Fruit fly (Drosophila melanogaster) whole organism, embryonic: ENCODE measurements around the gene CG2104.

Source experiments
- Ada2b ChIP-seq: fragments of 200-800 bp; sonication (Bioruptor generic); IDR thresholded peaks from 2 replicates; pipeline ENCODE4 v1.3.6; 2022; ENCODE audit warnings: missing biosample characterization, missing genetic modification characterization
- Aef1 ChIP-seq: fragments of 200-800 bp; sonication (Bioruptor generic); IDR thresholded peaks from 3 replicates; pipeline ENCODE4 v1.3.6; 2022; ENCODE audit warnings: missing biosample characterization, missing genetic modification characterization
- BEAF-32 ChIP-seq: fragments of 200-800 bp; sonication (Bioruptor generic); optimal IDR thresholded peaks from 3 replicates; lab custom pipeline; 2017; ENCODE audit warnings: missing biosample characterization, missing genetic modification characterization, mild to moderate bottlenecking, moderate library complexity, missing genetic modification reagents
- Bgb ChIP-seq: fragments of 200-800 bp; sonication (Bioruptor generic); IDR thresholded peaks from 2 replicates; pipeline ENCODE4 v1.3.6; 2022; ENCODE audit warnings: missing biosample characterization, missing genetic modification characterization; ENCODE audit not compliant: partially characterized antibody
- Blimp-1 ChIP-seq: fragments of 200-800 bp; sonication (Bioruptor generic); optimal IDR thresholded peaks from 3 replicates; lab custom pipeline; 2018; ENCODE audit warnings: missing biosample characterization, missing genetic modification characterization, mild to moderate bottlenecking, moderate library complexity, missing genetic modification reagents
- CG15073 ChIP-seq: fragments of 200-800 bp; sonication (Bioruptor generic); optimal IDR thresholded peaks from 2 replicates; lab custom pipeline; 2016; ENCODE audit warnings: missing biosample characterization, missing genetic modification characterization
- CG17361 ChIP-seq: fragments of 200-800 bp; sonication (Bioruptor generic); IDR thresholded peaks from 3 replicates; pipeline ENCODE4 v1.3.6; 2022; ENCODE audit warnings: missing biosample characterization, missing genetic modification characterization
- CG17568 ChIP-seq: fragments of 200-800 bp; sonication (Bioruptor generic); optimal IDR thresholded peaks from 2 replicates; lab custom pipeline; 2018; ENCODE audit warnings: missing biosample characterization, mild to moderate bottlenecking, missing genetic modification characterization, moderate library complexity
- CG2129 ChIP-seq: fragments of 200-800 bp; sonication (Bioruptor generic); IDR thresholded peaks from 2 replicates; pipeline ENCODE4 v1.3.6; 2022; ENCODE audit warnings: missing biosample characterization, missing genetic modification characterization; ENCODE audit not compliant: partially characterized antibody
- CG34376 ChIP-seq: fragments of 200-800 bp; sonication (Bioruptor generic); optimal IDR thresholded peaks from 2 replicates; lab custom pipeline; 2018; ENCODE audit warnings: missing biosample characterization, mild to moderate bottlenecking, missing genetic modification characterization
- CG8290 ChIP-seq, 3 experiments: fragments of 200-800 bp; sonication (Bioruptor generic); optimal IDR thresholded peaks; 2 replicates each; lab custom pipeline; 2016 to 2019; ENCODE audit warnings: missing biosample characterization in 3 of 3, missing genetic modification characterization in 3 of 3, mild to moderate bottlenecking in 2 of 3, moderate library complexity in 1 of 3
- CG8478 ChIP-seq: fragments of >200 bp; optimal IDR thresholded peaks from 2 replicates; lab custom pipeline; 2018
- CG9932 ChIP-seq: fragments of 200-800 bp; sonication (Bioruptor generic); IDR thresholded peaks from 2 replicates; pipeline ENCODE4 v1.3.6; 2022; ENCODE audit warnings: missing biosample characterization, missing genetic modification characterization
- D ChIP-seq, 2 experiments: fragments of 200-800 bp in 1 of 2; fragments of >200 bp in 1 of 2; sonication (Bioruptor generic) in 1 of 2; optimal IDR thresholded peaks; 2 replicates in 1 of 2; 3 replicates in 1 of 2; lab custom pipeline; 2017; ENCODE audit warnings: mild to moderate bottlenecking in 1 of 2, missing biosample characterization in 1 of 2, missing genetic modification characterization in 1 of 2, missing genetic modification reagents in 1 of 2
- Eip74EF ChIP-seq, 2 experiments: fragments of 200-800 bp in 1 of 2; fragments of >200 bp in 1 of 2; sonication (Bioruptor generic) in 1 of 2; optimal IDR thresholded peaks; 2 replicates each; lab custom pipeline; 2017 to 2019; ENCODE audit warnings: missing biosample characterization in 2 of 2, missing genetic modification characterization in 2 of 2, mild to moderate bottlenecking in 1 of 2, moderate library complexity in 1 of 2
- Ets65A ChIP-seq: fragments of 200-800 bp; sonication (Bioruptor generic); peaks from one replicate; lab custom pipeline; 2016; ENCODE audit warnings: missing biosample characterization, missing genetic modification characterization
- HLH4C ChIP-seq: fragments of 200-800 bp; sonication (Bioruptor generic); IDR thresholded peaks from 3 replicates; pipeline ENCODE4 v1.3.6; 2022; ENCODE audit warnings: missing biosample characterization, missing genetic modification characterization; ENCODE audit not compliant: partially characterized antibody
- HmgD ChIP-seq: fragments of 200-800 bp; sonication (Bioruptor generic); optimal IDR thresholded peaks from 3 replicates; lab custom pipeline; 2016; ENCODE audit warnings: missing biosample characterization, missing genetic modification characterization
- Neu2 ChIP-seq: fragments of 200-800 bp; sonication (Bioruptor generic); optimal IDR thresholded peaks from 3 replicates; lab custom pipeline; 2016; ENCODE audit warnings: missing biosample characterization, missing genetic modification characterization, borderline replicate concordance
- Opbp ChIP-seq: fragments of 200-800 bp; sonication (Bioruptor generic); IDR thresholded peaks from 3 replicates; pipeline ENCODE4 v1.3.6; 2022; ENCODE audit warnings: missing biosample characterization, missing genetic modification characterization; ENCODE audit not compliant: partially characterized antibody
- PHDP ChIP-seq: fragments of 200-800 bp; sonication (Bioruptor generic); optimal IDR thresholded peaks from 3 replicates; lab custom pipeline; 2018; ENCODE audit warnings: missing biosample characterization, mild to moderate bottlenecking, missing genetic modification characterization, moderate library complexity
- Pdp1 ChIP-seq, 2 experiments: fragments of 200-800 bp; sonication (Bioruptor generic); optimal IDR thresholded peaks; 3 replicates each; lab custom pipeline; 2016; ENCODE audit warnings: missing biosample characterization in 2 of 2, missing genetic modification characterization in 2 of 2, mild to moderate bottlenecking in 1 of 2, moderate library complexity in 1 of 2
- amos ChIP-seq: fragments of 200-800 bp; sonication (Bioruptor generic); IDR thresholded peaks from 2 replicates; pipeline ENCODE4 v1.3.6; 2022; ENCODE audit warnings: missing biosample characterization, missing genetic modification characterization; ENCODE audit not compliant: partially characterized antibody
- bab2 ChIP-seq: fragments of 200-800 bp; sonication (Bioruptor generic); optimal IDR thresholded peaks from 2 replicates; lab custom pipeline; 2016; ENCODE audit warnings: missing biosample characterization, missing genetic modification characterization
- cg ChIP-seq: fragments of 200-800 bp; sonication (Bioruptor generic); optimal IDR thresholded peaks from 3 replicates; lab custom pipeline; 2019; ENCODE audit warnings: missing biosample characterization, mild to moderate bottlenecking, missing genetic modification characterization, moderate library complexity
- crp ChIP-seq, 2 experiments: fragments of 200-800 bp; sonication (Bioruptor generic); optimal IDR thresholded peaks; 2 replicates in 1 of 2; 3 replicates in 1 of 2; lab custom pipeline; 2017; ENCODE audit warnings: missing biosample characterization in 2 of 2, missing genetic modification characterization in 2 of 2, mild to moderate bottlenecking in 1 of 2, moderate library complexity in 1 of 2
- dimm ChIP-seq: fragments of 200-800 bp; sonication (Bioruptor generic); IDR thresholded peaks from 2 replicates; pipeline ENCODE4 v1.3.6; 2022; ENCODE audit warnings: missing biosample characterization, missing genetic modification characterization
- dm ChIP-seq: fragments of 200-800 bp; sonication (Bioruptor generic); optimal IDR thresholded peaks from 3 replicates; lab custom pipeline; 2016; ENCODE audit warnings: missing biosample characterization, missing genetic modification characterization
- dpn ChIP-seq, 2 experiments: fragments of 200-800 bp; sonication (Bioruptor generic); optimal IDR thresholded peaks; 3 replicates each; lab custom pipeline; 2016; ENCODE audit warnings: missing biosample characterization in 2 of 2, missing genetic modification characterization in 2 of 2
- dysf ChIP-seq: fragments of 200-800 bp; sonication (Bioruptor generic); IDR thresholded peaks from 3 replicates; pipeline ENCODE4 v1.3.6; 2022; ENCODE audit warnings: missing biosample characterization, missing genetic modification characterization
- kni ChIP-seq: fragments of 200-800 bp; sonication (Bioruptor generic); optimal IDR thresholded peaks from 3 replicates; lab custom pipeline; 2017; ENCODE audit warnings: mild to moderate bottlenecking, missing biosample characterization, missing genetic modification reagents, missing genetic modification characterization
- lilli ChIP-seq: fragments of 200-800 bp; sonication (Bioruptor generic); optimal IDR thresholded peaks from 3 replicates; lab custom pipeline; 2016; ENCODE audit warnings: missing biosample characterization, missing genetic modification characterization
- maf-S ChIP-seq: fragments of 200-800 bp; sonication (Bioruptor generic); optimal IDR thresholded peaks from 2 replicates; lab custom pipeline; 2016; ENCODE audit warnings: missing biosample characterization, missing genetic modification characterization
- mam ChIP-seq: fragments of 200-800 bp; sonication (Bioruptor generic); optimal IDR thresholded peaks from 3 replicates; lab custom pipeline; 2016; ENCODE audit warnings: missing biosample characterization, missing genetic modification characterization
- nom ChIP-seq: fragments of 200-800 bp; sonication (Bioruptor generic); optimal IDR thresholded peaks from 2 replicates; lab custom pipeline; 2017; ENCODE audit warnings: missing biosample characterization, missing genetic modification characterization, mild to moderate bottlenecking, moderate library complexity, missing genetic modification reagents
- prd ChIP-seq, 3 experiments: fragments of >200 bp in 2 of 3; fragments of 200-800 bp in 1 of 3; sonication (Bioruptor generic) in 1 of 3; optimal IDR thresholded peaks in 2 of 3; IDR thresholded peaks in 1 of 3; 2 replicates in 2 of 3; 3 replicates in 1 of 3; pipeline versions ENCODE4 v1.3.6 to Lab custom; 2017 to 2022; ENCODE audit warnings: missing biosample characterization in 1 of 3, missing genetic modification characterization in 1 of 3
- psq ChIP-seq: fragments of 200-800 bp; sonication (Bioruptor generic); optimal IDR thresholded peaks from 2 replicates; lab custom pipeline; 2017; ENCODE audit warnings: missing biosample characterization, missing genetic modification characterization
- salm ChIP-seq: fragments of 200-800 bp; sonication (Bioruptor generic); optimal IDR thresholded peaks from 2 replicates; lab custom pipeline; 2018; ENCODE audit warnings: missing biosample characterization, mild to moderate bottlenecking, missing genetic modification characterization
- sd ChIP-seq: fragments of 200-800 bp; sonication (Bioruptor generic); optimal IDR thresholded peaks from 3 replicates; lab custom pipeline; 2018; ENCODE audit warnings: missing biosample characterization, mild to moderate bottlenecking, missing genetic modification characterization, moderate library complexity
- shn ChIP-seq: fragments of 200-800 bp; sonication (Bioruptor generic); optimal IDR thresholded peaks from 3 replicates; lab custom pipeline; 2016; ENCODE audit warnings: missing biosample characterization, missing genetic modification characterization
- sisA ChIP-seq: fragments of 200-800 bp; sonication (Bioruptor generic); IDR thresholded peaks from 2 replicates; pipeline ENCODE4 v1.3.6; 2022; ENCODE audit warnings: missing biosample characterization, missing genetic modification characterization
- zen ChIP-seq: fragments of 200-800 bp; sonication (Bioruptor generic); optimal IDR thresholded peaks from 3 replicates; lab custom pipeline; 2018; ENCODE audit warnings: missing biosample characterization, mild to moderate bottlenecking, missing genetic modification characterization, moderate library complexity
- zfh1 ChIP-seq: fragments of 200-800 bp; sonication (Bioruptor generic); IDR thresholded peaks from 3 replicates; pipeline ENCODE4 v1.3.6; 2022; ENCODE audit warnings: missing biosample characterization, missing genetic modification characterization

The CG2104 gene

DNA sequence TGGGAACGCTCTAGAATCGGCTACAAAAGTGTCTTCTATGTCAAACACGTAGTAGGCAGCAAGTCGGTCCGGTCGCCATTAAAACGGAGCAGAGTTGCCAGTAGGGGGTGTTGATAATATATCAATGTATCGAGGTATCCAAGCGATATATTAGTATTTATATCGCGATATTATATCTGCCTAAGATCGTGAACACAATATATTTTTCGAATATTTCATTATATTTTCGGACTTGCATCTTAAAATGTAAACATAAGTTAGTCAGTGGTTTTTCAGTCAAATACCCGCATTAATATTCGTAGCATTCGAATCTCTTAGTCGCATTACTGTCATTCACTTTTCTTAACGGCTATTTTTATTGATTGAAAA lies 33.3 kb downstream of the CG2104 start, which contains the start of gene CG2182 (continued):
- TF ChIP-seq salm, result no peak
- TF ChIP-seq dimm (GFP tag; lab: Robert Waterston, UW), result no peak
- no peak for TF ChIP-seq shn (GFP tag; lab: Kevin White, UChicago)
- peak in 1 of 2 experiments; percentile 1 for TF ChIP-seq dpn (GFP tag; optimal IDR thresholded peaks at IDR 0.05; lab: Kevin White, UChicago)
- no peak for TF ChIP-seq psq (GFP tag; lab: Kevin White, UChicago)
- TF ChIP-seq HmgD (GFP tag; lab: Kevin White, UChicago), result no peak
- TF ChIP-seq Blimp-1 (GFP tag; lab: Kevin White, UChicago), result no peak
- peak; percentile 77 for TF ChIP-seq Bgb (GFP tag; lab: Robert Waterston, UW)
- no peak for TF ChIP-seq Ada2b (GFP tag; lab: Robert Waterston, UW)
- TF ChIP-seq Ets65A (GFP tag; lab: Kevin White, UChicago), result no peak
- TF ChIP-seq CG15073 (GFP tag; lab: Kevin White, UChicago), result no peak
- TF ChIP-seq mam (GFP tag; lab: Kevin White, UChicago), result peak; percentile 11
- TF ChIP-seq bab2 (GFP tag; lab: Kevin White, UChicago), result no peak
- no peak for TF ChIP-seq PHDP (tag; lab: Kevin White, UChicago)
- TF ChIP-seq Pdp1 (GFP tag; optimal IDR thresholded peaks at IDR 0.05; lab: Kevin White, UChicago), result peak in 1 of 2 experiments; percentile 33
- TF ChIP-seq, all 482 proteins: peak for 52

DNA sequence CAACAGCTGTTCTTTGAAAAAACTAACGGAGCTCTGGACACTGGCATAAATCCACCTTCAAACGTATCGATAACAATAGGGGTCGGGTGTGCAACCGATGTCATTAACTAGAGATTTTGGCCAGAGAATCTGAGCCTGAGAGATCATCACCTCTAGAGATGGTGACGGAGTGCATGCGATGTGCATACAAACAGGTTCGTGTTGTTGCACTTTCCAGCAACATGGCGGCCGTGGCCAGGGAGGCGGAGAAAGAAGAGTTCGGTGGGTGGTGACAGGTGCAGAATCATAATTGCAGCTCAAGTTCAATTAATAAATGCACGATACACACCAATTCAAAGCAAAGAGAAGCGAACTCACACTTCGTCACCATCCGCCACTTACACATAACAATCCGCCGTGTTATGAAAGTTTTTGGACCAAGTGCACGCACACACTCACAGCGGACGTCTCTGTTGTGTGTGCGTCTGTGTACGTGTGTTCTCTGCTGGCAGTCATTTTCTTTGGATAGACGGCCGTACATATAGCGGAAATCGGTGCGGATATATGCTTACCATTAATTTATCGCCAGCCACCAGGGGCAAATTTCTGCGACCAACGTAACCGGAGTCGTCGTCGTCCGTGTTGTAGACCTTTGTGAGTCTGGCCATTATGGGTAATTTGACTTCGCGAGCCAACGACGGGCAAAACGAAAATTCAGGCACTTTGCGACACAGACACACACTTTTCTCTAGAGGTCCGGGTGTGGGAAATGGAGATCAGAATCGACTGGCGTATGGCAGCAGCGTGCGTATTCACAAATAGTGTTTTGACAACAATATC lies 33.9 kb downstream of the CG2104 start:
- TF ChIP-seq amos (GFP tag; lab: Robert Waterston, UW) (peak; percentile 54), dysf (GFP tag; lab: Robert Waterston, UW) (peak; percentile 43; the same call in 1 of the 3 replicates), sd (no peak), maf-S (GFP tag; lab: Kevin White, UChicago) (no peak), nom (GFP tag; lab: Kevin White, UChicago) (peak; percentile 4), kni (peak; percentile 4), cg (GFP tag; lab: Kevin White, UChicago) (peak; percentile 94), CG8290 (GFP tag; optimal IDR thresholded peaks at IDR 0.05; lab: Kevin White, UChicago) (no peak), CG8290 (tag; optimal IDR thresholded peaks at IDR 0.05; lab: Kevin White, UChicago) (peak in 1 of 2 experiments; percentile 30), zen (tag; lab: Kevin White, UChicago) (peak; percentile 25), CG17568 (GFP tag; lab: Kevin White, UChicago) (no peak), CG17361 (GFP tag; lab: Robert Waterston, UW) (0 out of 3 replicates have a peak, but pooled peaks have one; percentile 16), HLH4C (GFP tag; lab: Robert Waterston, UW) (no peak), Neu2 (GFP tag; lab: Kevin White, UChicago) (peak; percentile 79), BEAF-32 (GFP tag; lab: Kevin White, UChicago) (peak; percentile 49), lilli (GFP tag; lab: Kevin White, UChicago) (peak; percentile 0), dm (GFP tag; lab: Kevin White, UChicago) (no peak), Ets65A (GFP tag; lab: Kevin White, UChicago) (peak; percentile 81), crp (GFP tag; optimal IDR thresholded peaks at IDR 0.05; lab: Kevin White, UChicago) (peak in 1 of 2 experiments; percentile 20), CG8478 (lab: Kevin White, UChicago) (peak; percentile 84), prd (optimal IDR thresholded peaks at IDR 0.05; lab: Kevin White, UChicago) (no peak), prd (GFP tag; IDR thresholded peaks at IDR 0.05; lab: Robert Waterston, UW) (peak; percentile 15; the same call in 1 of the 3 replicates), CG34376 (peak; percentile 70), Aef1 (GFP tag; lab: Robert Waterston, UW) (0 out of 3 replicates have a peak, but pooled peaks have one; percentile 11), CG9932 (GFP tag; lab: Robert Waterston, UW) (peak; percentile 42; the same call in 1 of the 2 replicates), Pdp1 (GFP tag; optimal IDR thresholded peaks at IDR 0.05; lab: Kevin White, UChicago) (peak in 1 of 2 experiments; percentile 97), D (optimal IDR thresholded peaks at IDR 0.05; lab: Kevin White, UChicago) (peak; percentile 24), D (GFP tag; optimal IDR thresholded peaks at IDR 0.05; lab: Kevin White, UChicago) (no peak), zfh1 (0 out of 3 replicates have a peak, but pooled peaks have one; percentile 43), Opbp (GFP tag; lab: Robert Waterston, UW) (0 out of 3 replicates have a peak, but pooled peaks have one; percentile 25), Eip74EF (GFP tag; optimal IDR thresholded peaks at IDR 0.05; lab: Kevin White, UChicago) (peak in 1 of 2 experiments; percentile 15), CG2129 (GFP tag; lab: Robert Waterston, UW) (peak; percentile 24; the same call in 1 of the 2 replicates), sisA (0 out of 2 replicates have a peak, but pooled peaks have one; percentile 25)
